Fruit fly (Drosophila melanogaster): Measurements from ENCODE around the gene CG7990.

Gene CG7990

DNA sequence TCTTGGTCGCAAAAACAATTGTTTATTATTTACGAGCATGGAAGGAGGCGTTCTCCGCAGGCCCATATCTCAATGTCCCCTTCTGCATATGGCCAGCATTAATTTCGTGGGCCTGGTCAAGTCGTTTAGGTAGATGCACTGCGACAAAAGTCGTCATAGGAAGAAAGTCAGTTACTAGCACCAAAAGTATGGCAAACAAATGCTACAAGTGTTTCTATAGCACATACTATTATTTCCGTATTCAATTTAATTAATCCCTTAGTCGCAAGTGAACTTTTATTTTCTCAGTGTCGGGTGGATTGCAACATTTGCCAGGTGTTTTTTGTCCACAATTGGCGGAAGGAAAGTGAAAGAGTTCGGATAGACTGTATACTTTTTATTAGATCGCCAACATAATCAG lies 28.8 kb downstream of the CG7990 start (continued):
- TF ChIP-seq caup (GFP tag; optimal IDR thresholded peaks at IDR 0.05; ENCODE audit: severe bottlenecking) (no peak), CG6791 (GFP tag; IDR thresholded peaks at IDR 0.05; ENCODE audit: partially characterized antibody) (no peak), Asciz (GFP tag; optimal IDR thresholded peaks at IDR 0.05) (no peak), CG12659 (GFP tag; optimal IDR thresholded peaks at IDR 0.05) (no peak), usp (GFP tag; optimal IDR thresholded peaks at IDR 0.05) (no peak), Sry-δ (GFP tag; optimal IDR thresholded peaks at IDR 0.05) (no peak), Sox102F (GFP tag; optimal IDR thresholded peaks at IDR 0.05) (peak; percentile 28), bcd (GFP tag; optimal IDR thresholded peaks at IDR 0.05) (no peak), kay (GFP tag; optimal IDR thresholded peaks at IDR 0.05) (no peak), CG11093 (GFP tag; IDR thresholded peaks at IDR 0.05) (no peak), CG17568 (GFP tag; optimal IDR thresholded peaks at IDR 0.05) (no peak), CG1792 (GFP tag; optimal IDR thresholded peaks at IDR 0.05) (no peak), E2f1 (GFP tag; IDR thresholded peaks at IDR 0.05) (0 out of 2 replicates have a peak, but pooled peaks have one; percentile 6), CG10462 (GFP tag; optimal IDR thresholded peaks at IDR 0.05) (no peak), sens-2 (GFP tag; IDR thresholded peaks at IDR 0.05) (no peak), gcm2 (GFP tag; optimal IDR thresholded peaks at IDR 0.05) (no peak), dimm (GFP tag; IDR thresholded peaks at IDR 0.05) (no peak), CG6254 (GFP tag; optimal IDR thresholded peaks at IDR 0.05) (no peak), Mad (GFP tag; optimal IDR thresholded peaks at IDR 0.05) (no peak), Dref (GFP tag; IDR thresholded peaks at IDR 0.05) (no peak), CG14965 (GFP tag; optimal IDR thresholded peaks at IDR 0.05; ENCODE audit: borderline replicate concordance) (no peak), CG10543 (GFP tag; optimal IDR thresholded peaks at IDR 0.05) (no peak), CG12769 (tag; optimal IDR thresholded peaks at IDR 0.05) (peak; percentile 3), Hr51 (GFP tag; optimal IDR thresholded peaks at IDR 0.05) (peak in 1 of 2 experiments; percentile 46), ind (GFP tag; optimal IDR thresholded peaks at IDR 0.05) (peak; percentile 27), HLH3B (GFP tag; IDR thresholded peaks at IDR 0.05) (no peak), her (GFP tag; optimal IDR thresholded peaks at IDR 0.05) (peak; percentile 18), bbx (GFP tag; IDR thresholded peaks at IDR 0.05; ENCODE audit: partially characterized antibody) (no peak), Rfx (GFP tag; IDR thresholded peaks at IDR 0.05) (0 out of 2 replicates have a peak, but pooled peaks have one; percentile 19), CHES-1-like (GFP tag; optimal IDR thresholded peaks at IDR 0.05) (no peak), fd3F (GFP tag; optimal IDR thresholded peaks at IDR 0.05) (no peak), CG17612 (GFP tag; IDR thresholded peaks at IDR 0.05) (no peak), ATbp (GFP tag; optimal IDR thresholded peaks at IDR 0.05) (no peak), ttk (GFP tag; IDR thresholded peaks at IDR 0.05) (no peak), Ets65A (GFP tag) (peak; percentile 30), HLH4C (GFP tag; IDR thresholded peaks at IDR 0.05; ENCODE audit: partially characterized antibody) (no peak), gsb-n (tag; optimal IDR thresholded peaks at IDR 0.05) (no peak), TFAM (GFP tag; optimal IDR thresholded peaks at IDR 0.05) (no peak), Ssrp (tag; optimal IDR thresholded peaks at IDR 0.05) (no peak), ab (GFP tag; optimal IDR thresholded peaks at IDR 0.05) (no peak), CG6683 (GFP tag; optimal IDR thresholded peaks at IDR 0.05) (no peak), unpg (GFP tag; optimal IDR thresholded peaks at IDR 0.05) (no peak), slp2 (GFP tag; optimal IDR thresholded peaks at IDR 0.05) (no peak), Med (GFP tag) (peak; percentile 73), tx (GFP tag; optimal IDR thresholded peaks at IDR 0.05) (no peak), CG3726 (GFP tag; IDR thresholded peaks at IDR 0.05) (no peak), CG16815 (GFP tag; optimal IDR thresholded peaks at IDR 0.05) (no peak), ara (GFP tag; IDR thresholded peaks at IDR 0.05) (no peak), MBD-R2 (GFP tag; IDR thresholded peaks at IDR 0.05) (no peak)

All from whole organism, embryonic.